Fruit fly (Drosophila melanogaster) whole organism, embryonic: ENCODE results near the gene Vha16-3.

Experiments used
- CG10321 ChIP-seq: fragments of 200-800 bp; sonication (Bioruptor generic); IDR thresholded peaks from 2 replicates; pipeline ENCODE4 v1.3.6; 2022; ENCODE audit warnings: missing biosample characterization, missing genetic modification characterization
- CG13287 ChIP-seq: fragments of 200-800 bp; sonication (Bioruptor generic); IDR thresholded peaks from 2 replicates; pipeline ENCODE4 v1.3.6; 2022; ENCODE audit warnings: missing biosample characterization, missing genetic modification characterization; ENCODE audit not compliant: partially characterized antibody
- CG15269 ChIP-seq: fragments of 200-800 bp; sonication (Bioruptor generic); optimal IDR thresholded peaks from 2 replicates; lab custom pipeline; 2018; ENCODE audit warnings: missing biosample characterization, mild to moderate bottlenecking, missing genetic modification characterization, moderate library complexity
- CG15514 ChIP-seq: fragments of 200-800 bp; sonication (Bioruptor generic); optimal IDR thresholded peaks from 3 replicates; lab custom pipeline; 2017; ENCODE audit warnings: missing biosample characterization, missing genetic modification characterization, mild to moderate bottlenecking, moderate library complexity, missing genetic modification reagents
- CG1647 ChIP-seq: fragments of 200-800 bp; sonication (Bioruptor generic); optimal IDR thresholded peaks from 3 replicates; lab custom pipeline; 2016; ENCODE audit warnings: missing biosample characterization, missing genetic modification characterization
- CG16779 ChIP-seq: fragments of 200-800 bp; sonication (Bioruptor generic); IDR thresholded peaks from 2 replicates; pipeline ENCODE4 v1.3.6; 2022; ENCODE audit warnings: missing biosample characterization, missing genetic modification characterization
- CG17328 ChIP-seq: fragments of 200-800 bp; sonication (Bioruptor generic); IDR thresholded peaks from 2 replicates; pipeline ENCODE4 v1.3.6; 2022; ENCODE audit warnings: missing biosample characterization, missing genetic modification characterization
- CG18599 ChIP-seq: fragments of 200-800 bp; sonication (Bioruptor generic); optimal IDR thresholded peaks from 3 replicates; lab custom pipeline; 2017; ENCODE audit warnings: missing biosample characterization, missing genetic modification characterization, mild to moderate bottlenecking, moderate library complexity, missing genetic modification reagents
- CG4854 ChIP-seq: fragments of 200-800 bp; sonication (Bioruptor generic); optimal IDR thresholded peaks from 2 replicates; lab custom pipeline; 2016; ENCODE audit warnings: missing biosample characterization, missing genetic modification characterization, inconsistent platforms
- CG5245 ChIP-seq: fragments of 200-800 bp; sonication (Bioruptor generic); optimal IDR thresholded peaks from 3 replicates; lab custom pipeline; 2016; ENCODE audit warnings: missing biosample characterization, missing genetic modification characterization
- CG5953 ChIP-seq: fragments of 200-800 bp; sonication (Bioruptor generic); IDR thresholded peaks from 2 replicates; pipeline ENCODE4 v1.3.6; 2022; ENCODE audit warnings: missing biosample characterization, missing genetic modification characterization
- CG6765 ChIP-seq: fragments of 200-800 bp; sonication (Bioruptor generic); optimal IDR thresholded peaks from 3 replicates; lab custom pipeline; 2017; ENCODE audit warnings: missing biosample characterization, mild to moderate bottlenecking, missing genetic modification characterization
- CG7556 ChIP-seq: fragments of 200-800 bp; sonication (Bioruptor generic); optimal IDR thresholded peaks from 2 replicates; lab custom pipeline; 2017; ENCODE audit warnings: missing biosample characterization, mild to moderate bottlenecking, missing genetic modification characterization
- CG7745 ChIP-seq: fragments of 200-800 bp; sonication (Bioruptor generic); optimal IDR thresholded peaks from 2 replicates; lab custom pipeline; 2018; ENCODE audit warnings: missing biosample characterization, mild to moderate bottlenecking, missing genetic modification characterization, moderate library complexity
- CG7786 ChIP-seq: fragments of 200-800 bp; sonication (Bioruptor generic); optimal IDR thresholded peaks from 2 replicates; lab custom pipeline; 2016; ENCODE audit warnings: missing biosample characterization, missing genetic modification characterization
- CG8765 ChIP-seq: fragments of 200-800 bp; sonication (Bioruptor generic); IDR thresholded peaks from 2 replicates; pipeline ENCODE4 v1.3.6; 2022; ENCODE audit warnings: missing biosample characterization, missing genetic modification characterization
- Dbx ChIP-seq: fragments of 200-800 bp; sonication (Bioruptor generic); IDR thresholded peaks from 3 replicates; pipeline ENCODE4 v1.3.6; 2022; ENCODE audit warnings: missing biosample characterization, missing genetic modification characterization
- Dll ChIP-seq: fragments of 200-800 bp; sonication (Bioruptor generic); IDR thresholded peaks from 4 replicates; pipeline ENCODE4 v1.3.6; 2022; ENCODE audit warnings: missing biosample characterization, missing genetic modification characterization; ENCODE audit not compliant: partially characterized antibody
- Drgx ChIP-seq: fragments of 200-800 bp; sonication (Bioruptor generic); IDR thresholded peaks from 2 replicates; pipeline ENCODE4 v1.3.6; 2022; ENCODE audit warnings: missing biosample characterization, missing genetic modification characterization
- ERR ChIP-seq: fragments of 200-800 bp; sonication (Bioruptor generic); optimal IDR thresholded peaks from 2 replicates; lab custom pipeline; 2016; ENCODE audit warnings: missing biosample characterization, missing genetic modification characterization
- Ets65A ChIP-seq: fragments of 200-800 bp; sonication (Bioruptor generic); peaks from one replicate; lab custom pipeline; 2016; ENCODE audit warnings: missing biosample characterization, missing genetic modification characterization
- Hr3 ChIP-seq: fragments of 200-800 bp; sonication (Bioruptor generic); optimal IDR thresholded peaks from 3 replicates; lab custom pipeline; 2016; ENCODE audit warnings: missing biosample characterization, missing genetic modification characterization
- Lpt ChIP-seq: fragments of >200 bp; optimal IDR thresholded peaks from 2 replicates; lab custom pipeline; 2018; ENCODE audit warnings: missing biosample characterization, missing genetic modification characterization
- MESR4 ChIP-seq: fragments of 200-800 bp; sonication (Bioruptor generic); optimal IDR thresholded peaks from 2 replicates; lab custom pipeline; 2018; ENCODE audit warnings: missing biosample characterization, mild to moderate bottlenecking, missing genetic modification characterization, moderate library complexity
- Mrtf ChIP-seq: fragments of 200-800 bp; sonication (Bioruptor generic); IDR thresholded peaks from 3 replicates; pipeline ENCODE4 v1.3.6; 2022; ENCODE audit warnings: missing biosample characterization, missing genetic modification characterization
- NC2α ChIP-seq: fragments of 200-800 bp; sonication (Bioruptor generic); optimal IDR thresholded peaks from 2 replicates; lab custom pipeline; 2016; ENCODE audit warnings: missing biosample characterization, missing genetic modification characterization
- Six4 ChIP-seq: fragments of 200-800 bp; sonication (Bioruptor generic); optimal IDR thresholded peaks from 2 replicates; lab custom pipeline; 2016; ENCODE audit warnings: missing biosample characterization, missing genetic modification characterization
- Taf1 ChIP-seq: fragments of 200-800 bp; sonication (Bioruptor generic); IDR thresholded peaks from 2 replicates; pipeline ENCODE4 v1.3.6; 2022; ENCODE audit warnings: missing biosample characterization, missing genetic modification characterization
- ara ChIP-seq: fragments of 200-800 bp; sonication (Bioruptor generic); IDR thresholded peaks from 2 replicates; pipeline ENCODE4 v1.3.6; 2022; ENCODE audit warnings: missing biosample characterization, missing genetic modification characterization
- bsh ChIP-seq, 2 experiments: fragments of 200-800 bp; sonication (Bioruptor generic); optimal IDR thresholded peaks; 2 replicates each; lab custom pipeline; 2017 to 2018; ENCODE audit warnings: mild to moderate bottlenecking in 2 of 2, missing biosample characterization in 2 of 2, missing genetic modification characterization in 2 of 2, moderate library complexity in 1 of 2
- cwo ChIP-seq: fragments of 200-800 bp; sonication (Bioruptor generic); optimal IDR thresholded peaks from 3 replicates; lab custom pipeline; 2017; ENCODE audit warnings: missing biosample characterization, missing genetic modification characterization, mild to moderate bottlenecking, moderate library complexity, missing genetic modification reagents
- dm ChIP-seq: fragments of 200-800 bp; sonication (Bioruptor generic); optimal IDR thresholded peaks from 3 replicates; lab custom pipeline; 2016; ENCODE audit warnings: missing biosample characterization, missing genetic modification characterization
- dysf ChIP-seq: fragments of 200-800 bp; sonication (Bioruptor generic); IDR thresholded peaks from 3 replicates; pipeline ENCODE4 v1.3.6; 2022; ENCODE audit warnings: missing biosample characterization, missing genetic modification characterization
- gcm ChIP-seq: fragments of 200-800 bp; sonication (Bioruptor generic); optimal IDR thresholded peaks from 2 replicates; lab custom pipeline; 2019; ENCODE audit warnings: missing biosample characterization, mild to moderate bottlenecking, missing genetic modification characterization, moderate library complexity
- jigr1 ChIP-seq: fragments of 200-800 bp; sonication (Bioruptor generic); IDR thresholded peaks from 3 replicates; pipeline ENCODE4 v1.3.6; 2022; ENCODE audit warnings: missing biosample characterization, missing genetic modification characterization
- ken ChIP-seq: fragments of 200-800 bp; sonication (Bioruptor generic); IDR thresholded peaks from 3 replicates; pipeline ENCODE4 v1.3.6; 2022; ENCODE audit warnings: missing biosample characterization, missing genetic modification characterization
- mam ChIP-seq: fragments of 200-800 bp; sonication (Bioruptor generic); optimal IDR thresholded peaks from 3 replicates; lab custom pipeline; 2016; ENCODE audit warnings: missing biosample characterization, missing genetic modification characterization
- org-1 ChIP-seq: fragments of 200-800 bp; sonication (Bioruptor generic); optimal IDR thresholded peaks from 2 replicates; lab custom pipeline; 2017; ENCODE audit warnings: missing biosample characterization, missing genetic modification characterization
- pros ChIP-seq: fragments of 200-800 bp; sonication (Bioruptor generic); optimal IDR thresholded peaks from 3 replicates; lab custom pipeline; 2019; ENCODE audit warnings: missing biosample characterization, mild to moderate bottlenecking, missing genetic modification characterization, moderate library complexity
- ranshi ChIP-seq: fragments of 200-800 bp; sonication (Bioruptor generic); IDR thresholded peaks from 2 replicates; pipeline ENCODE4 v1.3.6; 2022; ENCODE audit warnings: missing biosample characterization, missing genetic modification characterization
- rib ChIP-seq: fragments of 200-800 bp; sonication (Bioruptor generic); IDR thresholded peaks from 2 replicates; pipeline ENCODE4 v1.3.6; 2022; ENCODE audit warnings: missing biosample characterization, missing genetic modification characterization
- seq ChIP-seq: fragments of 200-800 bp; sonication (Bioruptor generic); IDR thresholded peaks from 2 replicates; pipeline ENCODE4 v1.3.6; 2022; ENCODE audit warnings: missing biosample characterization, missing genetic modification characterization
- sob ChIP-seq: fragments of 200-800 bp; sonication (Bioruptor generic); IDR thresholded peaks from 2 replicates; pipeline ENCODE4 v1.3.6; 2022; ENCODE audit warnings: missing biosample characterization, missing genetic modification characterization
- tna ChIP-seq: fragments of 200-800 bp; sonication (Bioruptor generic); IDR thresholded peaks from 2 replicates; pipeline ENCODE4 v1.3.6; 2022; ENCODE audit warnings: missing biosample characterization, missing genetic modification characterization; ENCODE audit not compliant: partially characterized antibody
- unc-4 ChIP-seq: fragments of 200-800 bp; sonication (Bioruptor generic); IDR thresholded peaks from 2 replicates; pipeline ENCODE4 v1.3.6; 2022; ENCODE audit warnings: missing biosample characterization, missing genetic modification characterization; ENCODE audit not compliant: partially characterized antibody
- vvl ChIP-seq: fragments of 200-800 bp; sonication (Bioruptor generic); IDR thresholded peaks from 2 replicates; pipeline ENCODE4 v1.3.6; 2022; ENCODE audit warnings: missing biosample characterization, missing genetic modification characterization
- z ChIP-seq: fragments of 200-800 bp; sonication (Bioruptor generic); IDR thresholded peaks from 3 replicates; pipeline ENCODE4 v1.3.6; 2022; ENCODE audit warnings: missing biosample characterization, missing genetic modification characterization
- zen ChIP-seq: fragments of 200-800 bp; sonication (Bioruptor generic); optimal IDR thresholded peaks from 3 replicates; lab custom pipeline; 2018; ENCODE audit warnings: missing biosample characterization, mild to moderate bottlenecking, missing genetic modification characterization, moderate library complexity

Gene Vha16-3

dm6 chr3L:11492457-11492856, 19.4 kb downstream of the Vha16-3 start (continued):
- 0 out of 3 replicates have a peak, but pooled peaks have one; percentile 30 for TF ChIP-seq Dbx
- TF ChIP-seq z (GFP tag; lab: Robert Waterston, UW), result 0 out of 3 replicates have a peak, but pooled peaks have one; percentile 49
- no peak for TF ChIP-seq unc-4
- no peak for TF ChIP-seq mam (GFP tag; lab: Kevin White, UChicago)
- TF ChIP-seq CG15514 (GFP tag; lab: Kevin White, UChicago), result no peak
- peak; percentile 45 for TF ChIP-seq gcm (GFP tag; lab: Kevin White, UChicago)
- peak; percentile 1 for TF ChIP-seq CG18599
- TF ChIP-seq cwo, result peak; percentile 3
- no peak; the same call in 1 of the 2 replicates for TF ChIP-seq seq (GFP tag; lab: Robert Waterston, UW)
- peak; percentile 0 for TF ChIP-seq dm (GFP tag; lab: Kevin White, UChicago)
- TF ChIP-seq CG7786 (GFP tag; lab: Kevin White, UChicago), result peak; percentile 21
- TF ChIP-seq CG5953 (GFP tag; lab: Robert Waterston, UW), result 0 out of 2 replicates have a peak, but pooled peaks have one; percentile 38
- no peak for TF ChIP-seq CG13287
- 0 out of 2 replicates have a peak, but pooled peaks have one; percentile 12 for TF ChIP-seq sob (GFP tag; lab: Robert Waterston, UW)
- TF ChIP-seq CG5245, result no peak
- no peak for TF ChIP-seq jigr1 (GFP tag; lab: Robert Waterston, UW)
- no peak for TF ChIP-seq CG6765
- TF ChIP-seq CG7556 (GFP tag; lab: Kevin White, UChicago), result no peak
- TF ChIP-seq CG17328 (GFP tag; lab: Robert Waterston, UW), result 0 out of 2 replicates have a peak, but pooled peaks have one; percentile 11
- peak; percentile 38 for TF ChIP-seq CG1647 (GFP tag; lab: Kevin White, UChicago)
- TF ChIP-seq CG16779 (GFP tag; lab: Robert Waterston, UW), result no peak
- peak; percentile 15 for TF ChIP-seq CG15269 (tag; lab: Kevin White, UChicago)
- peak; percentile 93 for TF ChIP-seq CG7745 (tag; lab: Kevin White, UChicago)
- peak; percentile 65; the same call in 1 of the 2 replicates for TF ChIP-seq CG10321 (GFP tag; lab: Robert Waterston, UW)
- TF ChIP-seq NC2α (GFP tag; lab: Kevin White, UChicago), result no peak
- TF ChIP-seq MESR4 (GFP tag; lab: Kevin White, UChicago), result no peak
- TF ChIP-seq CG4854, result no peak
- no peak for TF ChIP-seq ken (GFP tag; lab: Robert Waterston, UW)
- TF ChIP-seq Hr3 (GFP tag; lab: Kevin White, UChicago), result no peak
- TF ChIP-seq bsh (GFP tag; optimal IDR thresholded peaks at IDR 0.05; lab: Kevin White, UChicago), result peak in 1 of 2 experiments; percentile 35
- TF ChIP-seq Mrtf (GFP tag; lab: Robert Waterston, UW), result no peak
- TF ChIP-seq vvl (GFP tag; lab: Robert Waterston, UW), result no peak
- TF ChIP-seq Drgx (GFP tag; lab: Robert Waterston, UW), result peak; percentile 27; the same call in 1 of the 2 replicates
- TF ChIP-seq ranshi (GFP tag; lab: Robert Waterston, UW), result no peak
- 0 out of 2 replicates have a peak, but pooled peaks have one; percentile 24 for TF ChIP-seq ara (GFP tag; lab: Robert Waterston, UW)
- TF ChIP-seq tna (GFP tag; lab: Robert Waterston, UW), result peak; percentile 31; the same call in 1 of the 2 replicates
- peak; percentile 38 for TF ChIP-seq pros (GFP tag; lab: Kevin White, UChicago)
- TF ChIP-seq rib (GFP tag; lab: Robert Waterston, UW), result 0 out of 2 replicates have a peak, but pooled peaks have one; percentile 27
- TF ChIP-seq Six4, result no peak
- TF ChIP-seq ERR (GFP tag; lab: Kevin White, UChicago), result no peak
- TF ChIP-seq Ets65A (GFP tag; lab: Kevin White, UChicago), result no peak
- peak; percentile 17 for TF ChIP-seq zen (tag; lab: Kevin White, UChicago)
- no peak for TF ChIP-seq org-1
- no peak for TF ChIP-seq CG8765 (GFP tag; lab: Robert Waterston, UW)
- TF ChIP-seq Lpt, result no peak
- 0 out of 3 replicates have a peak, but pooled peaks have one; percentile 15 for TF ChIP-seq dysf (GFP tag; lab: Robert Waterston, UW)
- 0 out of 4 replicates have a peak, but pooled peaks have one; percentile 18 for TF ChIP-seq Dll (GFP tag; lab: Robert Waterston, UW)
- TF ChIP-seq Taf1 (GFP tag; lab: Robert Waterston, UW), result no peak
